ENCODE assay signal across 2 worm cellular contexts in the genomic region with DNA sequence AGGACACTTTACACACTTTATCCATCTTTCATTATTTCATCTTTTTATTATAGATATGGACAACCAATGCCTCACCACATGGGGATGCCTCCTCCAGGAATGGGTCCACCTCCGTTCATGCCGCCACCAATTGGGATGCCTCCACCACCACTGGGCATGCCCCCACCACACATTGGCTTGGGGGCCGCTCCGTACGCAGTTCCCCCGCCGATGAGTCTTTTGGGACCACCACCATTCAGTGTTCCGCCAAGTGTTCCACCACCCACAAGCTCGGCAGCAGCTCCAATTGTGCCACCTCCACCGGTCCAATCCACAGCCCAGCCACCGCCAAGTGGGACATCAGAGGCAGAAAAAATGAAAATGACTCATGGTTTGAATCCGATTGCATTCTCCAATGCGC.
TF ChIP-seq lines count a peak whose summit lies in the region.

No protein-coding gene starts in this region.

TF ChIP-seq in whole organism, L1 larva, 84 proteins besides CTCF, POLR2A, EP300 and RAD21 (continued from another document):
- TF ChIP-seq ztf-11 (tag; optimal IDR thresholded peaks at IDR 0.05; lab: Kevin White, UChicago) (no peak), sptf-1 (tag; optimal IDR thresholded peaks at IDR 0.05; lab: Kevin White, UChicago) (no peak)

TF ChIP-seq in whole organism, L4 larva, 104 proteins besides CTCF, POLR2A, EP300 and RAD21 (continued from another document):
- 0 out of 2 replicates have a peak, but pooled peaks have one; percentile 15 for TF ChIP-seq snpc-1.2 (GFP tag; IDR thresholded peaks at IDR 0.05; lab: Robert Waterston, UW)
- TF ChIP-seq lin-1 (GFP tag; IDR thresholded peaks at IDR 0.05; lab: Robert Waterston, UW): no peak
- no peak for TF ChIP-seq nhr-6 (tag; optimal IDR thresholded peaks at IDR 0.05; lab: Kevin White, UChicago)
- TF ChIP-seq nhr-42 (GFP tag; IDR thresholded peaks at IDR 0.05; lab: Robert Waterston, UW): no peak
- TF ChIP-seq set-16 (GFP tag; IDR thresholded peaks at IDR 0.05; lab: Robert Waterston, UW): peak; percentile 90
- no peak for TF ChIP-seq duxl-1 (tag; optimal IDR thresholded peaks at IDR 0.05; lab: Kevin White, UChicago; ENCODE audit: poor library complexity)
- TF ChIP-seq hlh-30 (tag; optimal IDR thresholded peaks at IDR 0.05; lab: Kevin White, UChicago; ENCODE audit: insufficient read depth): no peak
